Fruit fly (Drosophila melanogaster) whole organism, embryonic: Measurements from ENCODE around the gene Gyc89Da.

Experiments
- Atf-2 ChIP-seq: fragments of 200-800 bp; sonication (Bioruptor generic); optimal IDR thresholded peaks from 2 replicates; lab custom pipeline; 2016; ENCODE audit warnings: missing biosample characterization, missing genetic modification characterization
- Awh ChIP-seq: fragments of 200-800 bp; sonication (Bioruptor generic); IDR thresholded peaks from 2 replicates; pipeline ENCODE4, ENCODE4 v1.3.6; 2022; ENCODE audit warnings: missing biosample characterization, missing genetic modification characterization
- B-H2 ChIP-seq: fragments of 200-800 bp; sonication (Bioruptor generic); optimal IDR thresholded peaks from 2 replicates; lab custom pipeline; 2018; ENCODE audit warnings: missing biosample characterization, mild to moderate bottlenecking, missing genetic modification characterization
- Blimp-1 ChIP-seq: fragments of 200-800 bp; sonication (Bioruptor generic); optimal IDR thresholded peaks from 3 replicates; lab custom pipeline; 2018; ENCODE audit warnings: missing biosample characterization, missing genetic modification characterization, mild to moderate bottlenecking, moderate library complexity, missing genetic modification reagents
- CG1024 ChIP-seq: fragments of 200-800 bp; sonication (Bioruptor generic); IDR thresholded peaks from 2 replicates; pipeline ENCODE4 v1.3.6; 2022; ENCODE audit warnings: missing biosample characterization, missing genetic modification characterization
- CG10267 ChIP-seq: fragments of 200-800 bp; sonication (Bioruptor generic); optimal IDR thresholded peaks from 2 replicates; lab custom pipeline; 2018; ENCODE audit warnings: missing biosample characterization, mild to moderate bottlenecking, missing genetic modification characterization, moderate library complexity
- CG10321 ChIP-seq: fragments of 200-800 bp; sonication (Bioruptor generic); IDR thresholded peaks from 2 replicates; pipeline ENCODE4 v1.3.6; 2022; ENCODE audit warnings: missing biosample characterization, missing genetic modification characterization
- CG10565 ChIP-seq: fragments of 200-800 bp; sonication (Bioruptor generic); optimal IDR thresholded peaks from 3 replicates; lab custom pipeline; 2016; ENCODE audit warnings: missing biosample characterization, mild to moderate bottlenecking, missing genetic modification characterization
- CG11085 ChIP-seq: fragments of 200-800 bp; sonication (Bioruptor generic); IDR thresholded peaks from 2 replicates; pipeline ENCODE4 v1.3.6; 2022; ENCODE audit warnings: missing biosample characterization, missing genetic modification characterization
- CG11247 ChIP-seq: fragments of 200-800 bp; sonication (Bioruptor generic); IDR thresholded peaks from 2 replicates; pipeline ENCODE4 v1.3.6; 2022; ENCODE audit warnings: missing biosample characterization, missing genetic modification characterization
- CG11723 ChIP-seq: fragments of 200-800 bp; sonication (Bioruptor generic); optimal IDR thresholded peaks from 2 replicates; lab custom pipeline; 2017; ENCODE audit warnings: missing biosample characterization, mild to moderate bottlenecking, missing genetic modification characterization
- CG12155 ChIP-seq: fragments of 200-800 bp; sonication (Bioruptor generic); optimal IDR thresholded peaks from 3 replicates; lab custom pipeline; 2016; ENCODE audit warnings: missing biosample characterization, missing genetic modification characterization
- CG12236 ChIP-seq: fragments of 200-800 bp; sonication (Bioruptor generic); optimal IDR thresholded peaks from 2 replicates; lab custom pipeline; 2016; ENCODE audit warnings: missing biosample characterization, missing genetic modification characterization
- CG12299 ChIP-seq: fragments of 200-800 bp; sonication (Bioruptor generic); optimal IDR thresholded peaks from 2 replicates; lab custom pipeline; 2018; ENCODE audit warnings: missing biosample characterization, mild to moderate bottlenecking, missing genetic modification characterization
- CG13123 ChIP-seq: fragments of 200-800 bp; sonication (Bioruptor generic); optimal IDR thresholded peaks from 2 replicates; lab custom pipeline; 2016; ENCODE audit warnings: missing biosample characterization, missing genetic modification characterization
- CG15696 ChIP-seq: fragments of 200-800 bp; sonication (Bioruptor generic); optimal IDR thresholded peaks from 2 replicates; lab custom pipeline; 2019; ENCODE audit warnings: missing biosample characterization, mild to moderate bottlenecking, missing genetic modification characterization, moderate library complexity
- CG17829 ChIP-seq: fragments of 200-800 bp; optimal IDR thresholded peaks from 2 replicates; lab custom pipeline; 2019; ENCODE audit warnings: missing biosample characterization, mild to moderate bottlenecking, missing genetic modification characterization, moderate library complexity
- CG2712 ChIP-seq: fragments of 200-800 bp; optimal IDR thresholded peaks from 3 replicates; lab custom pipeline; 2019; ENCODE audit warnings: missing biosample characterization, mild to moderate bottlenecking, missing genetic modification characterization, moderate library complexity
- CG31365 ChIP-seq: fragments of 200-800 bp; sonication (Bioruptor generic); optimal IDR thresholded peaks from 2 replicates; lab custom pipeline; 2018; ENCODE audit warnings: missing biosample characterization, mild to moderate bottlenecking, missing genetic modification characterization
- CG31388 ChIP-seq: fragments of 200-800 bp; sonication (Bioruptor generic); optimal IDR thresholded peaks from 2 replicates; lab custom pipeline; 2016; ENCODE audit warnings: missing biosample characterization, missing genetic modification characterization
- CG6683 ChIP-seq: fragments of 200-800 bp; sonication (Bioruptor generic); optimal IDR thresholded peaks from 2 replicates; lab custom pipeline; 2017; ENCODE audit warnings: missing biosample characterization, mild to moderate bottlenecking, missing genetic modification characterization, missing genetic modification reagents
- CG7839 ChIP-seq: fragments of 200-800 bp; sonication (Bioruptor generic); optimal IDR thresholded peaks from 3 replicates; lab custom pipeline; 2018; ENCODE audit warnings: missing biosample characterization, mild to moderate bottlenecking, missing genetic modification characterization, moderate library complexity
- CG8924 ChIP-seq: fragments of 200-800 bp; optimal IDR thresholded peaks from 3 replicates; lab custom pipeline; 2019; ENCODE audit warnings: missing biosample characterization, mild to moderate bottlenecking, missing genetic modification characterization, moderate library complexity
- CG9609 ChIP-seq: fragments of 200-800 bp; sonication (Bioruptor generic); optimal IDR thresholded peaks from 3 replicates; lab custom pipeline; 2016; ENCODE audit warnings: missing biosample characterization, missing genetic modification characterization
- CG9932 ChIP-seq: fragments of 200-800 bp; sonication (Bioruptor generic); IDR thresholded peaks from 2 replicates; pipeline ENCODE4 v1.3.6; 2022; ENCODE audit warnings: missing biosample characterization, missing genetic modification characterization
- Camta ChIP-seq: fragments of 200-800 bp; sonication (Bioruptor generic); optimal IDR thresholded peaks from 2 replicates; lab custom pipeline; 2016; ENCODE audit warnings: missing biosample characterization, missing genetic modification characterization
- Dbx ChIP-seq: fragments of 200-800 bp; sonication (Bioruptor generic); IDR thresholded peaks from 3 replicates; pipeline ENCODE4 v1.3.6; 2022; ENCODE audit warnings: missing biosample characterization, missing genetic modification characterization
- Dref ChIP-seq: fragments of 200-800 bp; sonication (Bioruptor generic); IDR thresholded peaks from 2 replicates; pipeline ENCODE4 v1.3.6; 2022; ENCODE audit warnings: missing biosample characterization, missing genetic modification characterization
- Fer2 ChIP-seq: fragments of 200-800 bp; sonication (Bioruptor generic); optimal IDR thresholded peaks from 2 replicates; lab custom pipeline; 2018; ENCODE audit warnings: missing biosample characterization, mild to moderate bottlenecking, missing genetic modification characterization, moderate library complexity
- HHEX ChIP-seq: fragments of 200-800 bp; sonication (Bioruptor generic); optimal IDR thresholded peaks from 3 replicates; lab custom pipeline; 2017; ENCODE audit warnings: missing biosample characterization, mild to moderate bottlenecking, missing genetic modification characterization, missing genetic modification reagents
- HLH4C ChIP-seq: fragments of 200-800 bp; sonication (Bioruptor generic); IDR thresholded peaks from 3 replicates; pipeline ENCODE4 v1.3.6; 2022; ENCODE audit warnings: missing biosample characterization, missing genetic modification characterization; ENCODE audit not compliant: partially characterized antibody
- Hmr ChIP-seq: fragments of 200-800 bp; sonication (Bioruptor generic); optimal IDR thresholded peaks from 3 replicates; lab custom pipeline; 2017; ENCODE audit warnings: mild to moderate bottlenecking, missing biosample characterization, missing genetic modification reagents, missing genetic modification characterization
- Hsf ChIP-seq: fragments of 200-800 bp; sonication (Bioruptor generic); optimal IDR thresholded peaks from 3 replicates; lab custom pipeline; 2016; ENCODE audit warnings: missing biosample characterization, missing genetic modification characterization
- Kr ChIP-seq: fragments of 200-800 bp; sonication (Bioruptor generic); optimal IDR thresholded peaks from 2 replicates; lab custom pipeline; 2017; ENCODE audit warnings: missing biosample characterization, mild to moderate bottlenecking, missing genetic modification characterization
- NC2β ChIP-seq: fragments of 200-800 bp; sonication (Bioruptor generic); optimal IDR thresholded peaks from 2 replicates; lab custom pipeline; 2016; ENCODE audit warnings: missing biosample characterization, missing genetic modification characterization
- Oli ChIP-seq: fragments of 200-800 bp; sonication (Bioruptor generic); optimal IDR thresholded peaks from 2 replicates; lab custom pipeline; 2018; ENCODE audit warnings: missing biosample characterization, mild to moderate bottlenecking, missing genetic modification characterization, moderate library complexity
- ara ChIP-seq: fragments of 200-800 bp; sonication (Bioruptor generic); IDR thresholded peaks from 2 replicates; pipeline ENCODE4 v1.3.6; 2022; ENCODE audit warnings: missing biosample characterization, missing genetic modification characterization
- bab2 ChIP-seq: fragments of 200-800 bp; sonication (Bioruptor generic); optimal IDR thresholded peaks from 2 replicates; lab custom pipeline; 2016; ENCODE audit warnings: missing biosample characterization, missing genetic modification characterization
- chm ChIP-seq: fragments of 200-800 bp; sonication (Bioruptor generic); IDR thresholded peaks from 2 replicates; pipeline ENCODE4 v1.3.6; 2022; ENCODE audit warnings: missing biosample characterization, missing genetic modification characterization
- ci ChIP-seq: fragments of 200-800 bp; sonication (Bioruptor generic); IDR thresholded peaks from 3 replicates; pipeline ENCODE4 v1.3.6; 2022; ENCODE audit warnings: missing biosample characterization, missing genetic modification characterization
- da ChIP-seq: fragments of 200-800 bp; sonication (Bioruptor generic); optimal IDR thresholded peaks from 2 replicates; lab custom pipeline; 2016; ENCODE audit warnings: missing biosample characterization, missing genetic modification characterization
- danr ChIP-seq: fragments of 200-800 bp; sonication (Bioruptor generic); IDR thresholded peaks from 2 replicates; pipeline ENCODE4 v1.3.6; 2022; ENCODE audit warnings: missing biosample characterization, missing genetic modification characterization
- dimm ChIP-seq: fragments of 200-800 bp; sonication (Bioruptor generic); IDR thresholded peaks from 2 replicates; pipeline ENCODE4 v1.3.6; 2022; ENCODE audit warnings: missing biosample characterization, missing genetic modification characterization
- fd3F ChIP-seq: fragments of 200-800 bp; sonication (Bioruptor generic); optimal IDR thresholded peaks from 2 replicates; lab custom pipeline; 2018; ENCODE audit warnings: missing biosample characterization, mild to moderate bottlenecking, missing genetic modification characterization, moderate library complexity
- gsb-n ChIP-seq: fragments of 200-800 bp; sonication (Bioruptor generic); optimal IDR thresholded peaks from 3 replicates; lab custom pipeline; 2018; ENCODE audit warnings: missing biosample characterization, mild to moderate bottlenecking, missing genetic modification characterization
- lab ChIP-seq: fragments of 200-800 bp; sonication (Bioruptor generic); optimal IDR thresholded peaks from 3 replicates; lab custom pipeline; 2017; ENCODE audit warnings: missing biosample characterization, missing genetic modification characterization, mild to moderate bottlenecking, moderate library complexity, missing genetic modification reagents
- pros ChIP-seq: fragments of 200-800 bp; sonication (Bioruptor generic); optimal IDR thresholded peaks from 3 replicates; lab custom pipeline; 2019; ENCODE audit warnings: missing biosample characterization, mild to moderate bottlenecking, missing genetic modification characterization, moderate library complexity
- pzg ChIP-seq: fragments of 200-800 bp; sonication (Bioruptor generic); optimal IDR thresholded peaks from 3 replicates; lab custom pipeline; 2018; ENCODE audit warnings: missing biosample characterization, mild to moderate bottlenecking, missing genetic modification characterization, moderate library complexity
- repo ChIP-seq: fragments of 200-800 bp; sonication (Bioruptor generic); optimal IDR thresholded peaks from 2 replicates; lab custom pipeline; 2016; ENCODE audit warnings: missing biosample characterization, missing genetic modification characterization
- sna ChIP-seq: fragments of 200-800 bp; sonication (Bioruptor generic); IDR thresholded peaks from 2 replicates; pipeline ENCODE4 v1.3.6; 2022; ENCODE audit warnings: missing biosample characterization, missing genetic modification characterization; ENCODE audit not compliant: partially characterized antibody
- tio ChIP-seq: fragments of 200-800 bp; sonication (Bioruptor generic); optimal IDR thresholded peaks from 2 replicates; lab custom pipeline; 2017; ENCODE audit warnings: missing biosample characterization, missing genetic modification characterization, inconsistent platforms
- zfh1 ChIP-seq: fragments of 200-800 bp; sonication (Bioruptor generic); IDR thresholded peaks from 3 replicates; pipeline ENCODE4 v1.3.6; 2022; ENCODE audit warnings: missing biosample characterization, missing genetic modification characterization

Gyc89Da gene

DNA sequence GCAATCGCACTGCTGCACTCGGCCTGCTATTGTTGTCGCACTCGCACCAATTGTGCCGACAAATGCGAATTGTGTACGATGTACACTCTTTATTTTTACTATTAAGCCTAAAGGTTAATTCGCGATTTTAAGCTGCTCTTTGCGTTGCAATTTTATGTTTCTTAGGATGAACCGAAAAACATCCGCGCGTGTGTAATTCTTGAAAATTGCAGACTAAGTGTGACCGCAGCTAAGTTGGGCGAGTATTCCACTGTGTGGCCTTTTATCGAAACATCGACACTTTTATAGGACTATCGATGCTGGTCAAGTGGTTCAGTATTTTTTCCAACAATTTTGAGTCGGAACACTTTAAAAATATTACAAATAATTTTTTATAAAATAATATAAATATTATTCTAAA is 18.8 kb upstream of the Gyc89Da start, which contains the start of gene Pak3 (continued):
- TF ChIP-seq Camta (GFP tag; lab: Kevin White, UChicago) (no peak), CG10321 (no peak), HHEX (GFP tag; lab: Kevin White, UChicago) (no peak), Hsf (no peak), fd3F (GFP tag; lab: Kevin White, UChicago) (no peak), CG8924 (tag; lab: Kevin White, UChicago) (peak; percentile 24), CG31388 (GFP tag; lab: Kevin White, UChicago) (no peak), repo (GFP tag; lab: Kevin White, UChicago) (no peak), NC2β (GFP tag; lab: Kevin White, UChicago) (peak; percentile 22), CG9609 (no peak), CG17829 (tag; lab: Kevin White, UChicago) (peak; percentile 53), CG2712 (tag; lab: Kevin White, UChicago) (peak; percentile 43), sna (GFP tag; lab: Robert Waterston, UW) (no peak), Atf-2 (GFP tag; lab: Kevin White, UChicago) (no peak), CG15696 (no peak), CG12236 (GFP tag; lab: Kevin White, UChicago) (no peak), ci (GFP tag; lab: Robert Waterston, UW) (peak; percentile 32; the same call in 1 of the 3 replicates), Hmr (GFP tag; lab: Kevin White, UChicago) (no peak), CG10267 (peak; percentile 56), Blimp-1 (peak; percentile 18), da (no peak), Kr (GFP tag; lab: Kevin White, UChicago) (no peak), pros (GFP tag; lab: Kevin White, UChicago) (no peak), tio (GFP tag; lab: Kevin White, UChicago) (no peak), CG7839 (tag; lab: Kevin White, UChicago) (no peak), CG12299 (tag; lab: Kevin White, UChicago) (no peak), Dbx (GFP tag; lab: Robert Waterston, UW) (0 out of 3 replicates have a peak, but pooled peaks have one; percentile 23), Dref (peak; percentile 89), HLH4C (GFP tag; lab: Robert Waterston, UW) (peak; percentile 54), CG11085 (GFP tag; lab: Robert Waterston, UW) (no peak), bab2 (GFP tag; lab: Kevin White, UChicago) (no peak), danr (GFP tag; lab: Robert Waterston, UW) (no peak), CG9932 (GFP tag; lab: Robert Waterston, UW) (peak; percentile 32; the same call in 1 of the 2 replicates), B-H2 (no peak), CG31365 (tag; lab: Kevin White, UChicago) (peak; percentile 0), CG12155 (no peak), CG11723 (no peak), ara (GFP tag; lab: Robert Waterston, UW) (no peak), lab (no peak), CG1024 (GFP tag; lab: Robert Waterston, UW) (no peak), pzg (GFP tag; lab: Kevin White, UChicago) (peak; percentile 85), Awh (0 out of 2 replicates have a peak, but pooled peaks have one; percentile 10), dimm (GFP tag; lab: Robert Waterston, UW) (no peak), CG13123 (GFP tag; lab: Kevin White, UChicago) (no peak), chm (GFP tag; lab: Robert Waterston, UW) (no peak; the same call in 1 of the 2 replicates), CG11247 (GFP tag; lab: Robert Waterston, UW) (no peak), CG10565 (no peak), Fer2 (tag; lab: Kevin White, UChicago) (no peak), zfh1 (GFP tag; lab: Robert Waterston, UW) (no peak), CG6683 (GFP tag; lab: Kevin White, UChicago) (no peak), Oli (no peak), gsb-n (tag; lab: Kevin White, UChicago) (no peak)
